Worm (Caenorhabditis elegans) whole organism, L2 larva: ENCODE data around the gene F40F8.5.

Experiments used
- C34F6.9 ChIP-seq: fragments of 150-350 bp; optimal IDR thresholded peaks from 2 replicates; lab custom pipeline; 2014; ENCODE audit warnings: missing biosample characterization, missing genetic modification characterization
- ZK546.5 ChIP-seq: sonication (generic microtip); optimal IDR thresholded peaks from 2 replicates; lab custom pipeline; 2017; ENCODE audit warnings: missing biosample characterization, missing genetic modification characterization
- ceh-82 ChIP-seq: fragments of 150-350 bp; optimal IDR thresholded peaks from 2 replicates; lab custom pipeline; 2014; ENCODE audit warnings: missing biosample characterization, missing genetic modification characterization
- fos-1 ChIP-seq: fragments of 150-350 bp; optimal IDR thresholded peaks from 2 replicates; lab custom pipeline; 2014; ENCODE audit warnings: missing biosample characterization, missing genetic modification characterization
- nhr-10 ChIP-seq: sonication (generic microtip); optimal IDR thresholded peaks from 2 replicates; lab custom pipeline; 2017; ENCODE audit warnings: missing biosample characterization, missing genetic modification characterization
- nhr-21 ChIP-seq: fragments of 150-350 bp; optimal IDR thresholded peaks from 2 replicates; lab custom pipeline; 2014; ENCODE audit warnings: missing biosample characterization, missing genetic modification characterization
- nhr-25 ChIP-seq: fragments of 150-350 bp; sonication (generic microtip); optimal IDR thresholded peaks from 3 replicates; lab custom pipeline; 2014; ENCODE audit warnings: missing biosample characterization, missing genetic modification characterization
- nhr-6 ChIP-seq: fragments of 150-350 bp; optimal IDR thresholded peaks from 2 replicates; lab custom pipeline; 2014; ENCODE audit warnings: missing biosample characterization, missing genetic modification characterization
- skn-1 ChIP-seq: sonication (generic microtip); optimal IDR thresholded peaks from 2 replicates; lab custom pipeline; 2017; ENCODE audit warnings: missing biosample characterization, missing genetic modification characterization
- sma-3 ChIP-seq: sonication (generic microtip); optimal IDR thresholded peaks from 2 replicates; lab custom pipeline; 2016; ENCODE audit warnings: missing genetic modification reagents, missing genetic modification characterization, missing compliant biosample characterization
- snpc-4 ChIP-seq: fragments of 150-350 bp; optimal IDR thresholded peaks from 2 replicates; lab custom pipeline; 2014; ENCODE audit warnings: missing biosample characterization, missing genetic modification characterization
- unc-55 ChIP-seq: fragments of 150-350 bp; sonication (generic microtip); optimal IDR thresholded peaks from 3 replicates; lab custom pipeline; 2014; ENCODE audit warnings: missing biosample characterization, missing genetic modification reagents, missing genetic modification characterization
- unc-62 ChIP-seq: fragments of 150-350 bp; optimal IDR thresholded peaks from 2 replicates; lab custom pipeline; 2014; ENCODE audit warnings: missing biosample characterization, missing genetic modification reagents, missing genetic modification characterization
- ztf-4 ChIP-seq: fragments of 150-350 bp; optimal IDR thresholded peaks from 2 replicates; lab custom pipeline; 2014; ENCODE audit warnings: missing biosample characterization, missing genetic modification characterization

- TF ChIP-seq snpc-4 (tag; lab: Kevin White, UChicago) (no peak), sma-3 (GFP tag; lab: Kevin White, UChicago) (no peak), nhr-25 (no peak), ztf-4 (tag; lab: Kevin White, UChicago) (no peak), nhr-21 (tag; lab: Kevin White, UChicago) (no peak), C34F6.9 (no peak), fos-1 (tag; lab: Kevin White, UChicago) (peak; percentile 8), ZK546.5 (tag; lab: Kevin White, UChicago) (no peak), skn-1 (tag; lab: Kevin White, UChicago) (no peak), nhr-10 (tag; lab: Kevin White, UChicago) (no peak), unc-55 (GFP tag; lab: Kevin White, UChicago) (no peak), unc-62 (GFP tag; lab: Kevin White, UChicago) (no peak), nhr-6 (tag; lab: Kevin White, UChicago) (no peak), ceh-82 (tag; lab: Kevin White, UChicago) (no peak)
Measured at ce11 chrII:11155400-11155799, 20.7 kb upstream of the F40F8.5 start.
